Worm (Caenorhabditis elegans): Measurements from ENCODE around the gene set-3.

DNA sequence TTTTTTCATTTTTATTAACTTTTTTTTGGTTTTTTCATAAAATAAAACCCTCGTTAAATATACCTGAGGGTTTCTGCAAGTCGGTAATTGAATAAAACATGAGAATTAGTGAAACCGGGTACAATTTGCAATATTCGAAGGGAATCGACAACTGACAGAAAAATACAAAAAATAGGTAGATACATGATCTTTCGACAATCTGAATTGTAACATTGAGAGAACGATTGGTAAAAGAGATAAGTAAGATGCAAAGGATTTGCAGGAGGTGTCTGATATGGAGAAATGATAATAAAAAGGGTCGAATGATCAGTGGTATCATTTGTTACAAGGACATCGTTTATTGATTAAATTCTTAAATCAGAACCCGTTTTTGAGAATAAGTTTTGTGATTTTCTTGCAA, 15.6 kb downstream of the set-3 start, which contains the start of gene ugt-60:
- TF ChIP-seq ceh-28 (tag; optimal IDR thresholded peaks at IDR 0.05) (no peak), mxl-2 (GFP tag; conservative IDR thresholded peaks at IDR 0.05) (no peak), nhr-237 (tag; optimal IDR thresholded peaks at IDR 0.05) (no peak), ceh-62 (tag; optimal IDR thresholded peaks at IDR 0.05) (no peak), ama-1 (optimal IDR thresholded peaks at IDR 0.05) (no peak), unc-130 (GFP tag; optimal IDR thresholded peaks at IDR 0.05) (no peak), F26F4.8 (GFP tag; conservative IDR thresholded peaks at IDR 0.05) (no peak), fkh-10 (GFP tag; optimal IDR thresholded peaks at IDR 0.05) (no peak)
